ENCODE assay signal across 1 fruit fly cellular context in the genomic region with DNA sequence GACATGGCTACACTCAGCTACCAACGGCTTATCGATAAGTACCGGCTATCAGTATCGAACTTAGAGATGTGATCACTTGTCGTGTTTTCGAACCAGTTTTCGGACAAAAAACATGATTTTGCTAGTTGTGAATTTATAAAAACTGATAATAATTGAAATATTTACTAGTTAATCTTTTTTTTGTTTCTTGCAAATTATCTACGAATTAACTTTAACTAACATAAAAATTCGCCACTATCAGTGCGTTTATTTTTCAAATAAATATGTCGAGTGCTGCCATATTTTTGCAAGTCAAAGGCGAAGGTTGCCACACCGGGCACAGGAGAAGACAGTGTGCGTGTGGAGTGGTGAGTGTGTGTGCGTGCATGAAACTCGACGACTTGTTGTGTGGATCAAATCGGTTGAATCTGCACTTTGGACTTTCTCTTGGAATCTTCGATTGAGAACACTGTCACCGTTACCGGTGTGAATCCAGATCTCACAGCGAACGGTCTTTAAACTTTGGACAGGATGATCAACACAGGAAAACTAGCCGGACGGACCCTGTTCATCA.
TF ChIP-seq lines count a peak whose summit lies in the region.

A gene (plus strand): TSS at position 349 of the 553 bp plus-strand sequence.

TF ChIP-seq in whole organism, embryonic, 481 proteins besides CTCF, POLR2A, EP300 and RAD21 (continued from another document):
- TF ChIP-seq lilli (GFP tag; optimal IDR thresholded peaks at IDR 0.05; lab: Kevin White, UChicago), result peak; percentile 74
- no peak for TF ChIP-seq Bdp1 (GFP tag; optimal IDR thresholded peaks at IDR 0.05; lab: Kevin White, UChicago)
- no peak for TF ChIP-seq CG4854 (GFP tag; optimal IDR thresholded peaks at IDR 0.05; lab: Kevin White, UChicago)
- peak in 1 of 2 experiments; percentile 29 for TF ChIP-seq dpn (GFP tag; optimal IDR thresholded peaks at IDR 0.05; lab: Kevin White, UChicago)
- TF ChIP-seq hbn (GFP tag; IDR thresholded peaks at IDR 0.05; lab: Robert Waterston, UW; ENCODE audit: partially characterized antibody), result peak; percentile 56; the same call in 1 of the 2 replicates
- peak; percentile 55 for TF ChIP-seq CG13424 (tag; optimal IDR thresholded peaks at IDR 0.05; lab: Kevin White, UChicago)
- TF ChIP-seq Drgx (GFP tag; IDR thresholded peaks at IDR 0.05; lab: Robert Waterston, UW), result peak; percentile 61
- no peak for TF ChIP-seq CG13296 (GFP tag; optimal IDR thresholded peaks at IDR 0.05; lab: Kevin White, UChicago)
- TF ChIP-seq Dp (GFP tag; optimal IDR thresholded peaks at IDR 0.05; lab: Kevin White, UChicago), result peak; percentile 92
- no peak for TF ChIP-seq pan (optimal IDR thresholded peaks at IDR 0.05; lab: Kevin White, UChicago)
- TF ChIP-seq pan (GFP tag; optimal IDR thresholded peaks at IDR 0.05 in 1 of 2, IDR thresholded peaks at IDR 0.05 in 1 of 2), result peak in 1 of 2 experiments; percentile 54
- TF ChIP-seq CG4360 (GFP tag; IDR thresholded peaks at IDR 0.05; lab: Robert Waterston, UW), result no peak
- no peak for TF ChIP-seq nerfin-1 (tag; optimal IDR thresholded peaks at IDR 0.05; lab: Kevin White, UChicago)
- peak; percentile 33 for TF ChIP-seq Ets97D (GFP tag; optimal IDR thresholded peaks at IDR 0.05; lab: Kevin White, UChicago)
- TF ChIP-seq dm (GFP tag; optimal IDR thresholded peaks at IDR 0.05; lab: Kevin White, UChicago), result peak; percentile 32
- no peak for TF ChIP-seq CG15073 (GFP tag; optimal IDR thresholded peaks at IDR 0.05; lab: Kevin White, UChicago)
- peak; percentile 7 for TF ChIP-seq mam (GFP tag; optimal IDR thresholded peaks at IDR 0.05; lab: Kevin White, UChicago)
- TF ChIP-seq Opbp (GFP tag; IDR thresholded peaks at IDR 0.05; lab: Robert Waterston, UW; ENCODE audit: partially characterized antibody), result peak; percentile 65; the same call in 2 of the 3 replicates
- TF ChIP-seq Bgb (GFP tag; IDR thresholded peaks at IDR 0.05; lab: Robert Waterston, UW; ENCODE audit: partially characterized antibody), result peak; percentile 64
- TF ChIP-seq CG34376 (GFP tag; optimal IDR thresholded peaks at IDR 0.05; lab: Kevin White, UChicago), result peak; percentile 49
- 0 out of 2 replicates have a peak, but pooled peaks have one; percentile 22 for TF ChIP-seq CG4730 (GFP tag; IDR thresholded peaks at IDR 0.05; lab: Robert Waterston, UW)
- TF ChIP-seq al (GFP tag; IDR thresholded peaks at IDR 0.05; lab: Robert Waterston, UW), result peak; percentile 9; the same call in 1 of the 2 replicates
- TF ChIP-seq usp (GFP tag; optimal IDR thresholded peaks at IDR 0.05; lab: Kevin White, UChicago), result no peak
- TF ChIP-seq Xbp1 (GFP tag; optimal IDR thresholded peaks at IDR 0.05; lab: Kevin White, UChicago), result peak; percentile 60
- peak; percentile 7 for TF ChIP-seq CG7786 (GFP tag; optimal IDR thresholded peaks at IDR 0.05; lab: Kevin White, UChicago)
- peak; percentile 53; the same call in 1 of the 3 replicates for TF ChIP-seq hb (GFP tag; IDR thresholded peaks at IDR 0.05; lab: Robert Waterston, UW; ENCODE audit: partially characterized antibody)
- TF ChIP-seq CG6813 (GFP tag; optimal IDR thresholded peaks at IDR 0.05; lab: Kevin White, UChicago), result no peak
- TF ChIP-seq CG12391 (tag; optimal IDR thresholded peaks at IDR 0.05; lab: Kevin White, UChicago), result peak; percentile 68
- no peak for TF ChIP-seq CG15011 (GFP tag; optimal IDR thresholded peaks at IDR 0.05; lab: Kevin White, UChicago)
- TF ChIP-seq Med (GFP tag; lab: Kevin White, UChicago), result peak; percentile 86
- TF ChIP-seq CG11398 (GFP tag; optimal IDR thresholded peaks at IDR 0.05; lab: Kevin White, UChicago), result no peak
- peak; percentile 39; the same call in 1 of the 2 replicates for TF ChIP-seq CG6272 (GFP tag; IDR thresholded peaks at IDR 0.05; lab: Robert Waterston, UW)
- peak; percentile 68 for TF ChIP-seq Lhr (GFP tag; optimal IDR thresholded peaks at IDR 0.05; lab: Kevin White, UChicago)
- TF ChIP-seq CG12104 (GFP tag; optimal IDR thresholded peaks at IDR 0.05; lab: Kevin White, UChicago), result peak; percentile 37
- TF ChIP-seq emc (GFP tag; optimal IDR thresholded peaks at IDR 0.05; lab: Kevin White, UChicago), result no peak
- TF ChIP-seq BEAF-32 (GFP tag; optimal IDR thresholded peaks at IDR 0.05; lab: Kevin White, UChicago), result peak; percentile 83
- TF ChIP-seq sna (GFP tag; IDR thresholded peaks at IDR 0.05; lab: Robert Waterston, UW; ENCODE audit: partially characterized antibody), result peak; percentile 68
- TF ChIP-seq E2f2 (GFP tag; IDR thresholded peaks at IDR 0.05; lab: Robert Waterston, UW), result peak; percentile 93
- TF ChIP-seq knrl (GFP tag; IDR thresholded peaks at IDR 0.05; lab: Robert Waterston, UW; ENCODE audit: partially characterized antibody), result peak; percentile 67
- TF ChIP-seq otp (GFP tag; IDR thresholded peaks at IDR 0.05; lab: Robert Waterston, UW), result no peak
- TF ChIP-seq CG7987 (GFP tag; optimal IDR thresholded peaks at IDR 0.05; lab: Kevin White, UChicago), result peak; percentile 28
- TF ChIP-seq CG8290 (GFP tag; optimal IDR thresholded peaks at IDR 0.05; lab: Kevin White, UChicago), result no peak
- TF ChIP-seq CG8290 (tag; optimal IDR thresholded peaks at IDR 0.05; lab: Kevin White, UChicago), result no peak
- peak; percentile 41 for TF ChIP-seq CG9437 (GFP tag; optimal IDR thresholded peaks at IDR 0.05; lab: Kevin White, UChicago)
- TF ChIP-seq gcm2 (GFP tag; optimal IDR thresholded peaks at IDR 0.05; lab: Kevin White, UChicago), result peak; percentile 7
- peak; percentile 67 for TF ChIP-seq CoRest (tag; optimal IDR thresholded peaks at IDR 0.05; lab: Kevin White, UChicago)
- TF ChIP-seq CG9215 (GFP tag; IDR thresholded peaks at IDR 0.05; lab: Robert Waterston, UW), result peak; percentile 45
